Worm (Caenorhabditis elegans) whole organism, late embryonic: ENCODE results near the gene srw-87.

ENCODE experiments used
- C08G9.2 ChIP-seq: sonication (generic microtip); optimal IDR thresholded peaks from 2 replicates; lab custom pipeline; 2016; ENCODE audit warnings: mild to moderate bottlenecking, missing genetic modification characterization, moderate library complexity, missing compliant biosample characterization
- C38D4.7 ChIP-seq: fragments of 200-800 bp; sonication (Bioruptor generic); optimal IDR thresholded peaks from 2 replicates; lab custom pipeline; 2018; ENCODE audit warnings: mild to moderate bottlenecking, missing genetic modification characterization, moderate library complexity, missing compliant biosample characterization
- F13H6.1 ChIP-seq: sonication (generic microtip); optimal IDR thresholded peaks from 2 replicates; lab custom pipeline; 2016; ENCODE audit warnings: missing genetic modification characterization, missing compliant biosample characterization
- K02D7.2 ChIP-seq: sonication (generic microtip); optimal IDR thresholded peaks from 2 replicates; lab custom pipeline; 2017; ENCODE audit warnings: mild to moderate bottlenecking, missing genetic modification characterization, missing compliant biosample characterization
- T23F11.4 ChIP-seq: fragments of 200-800 bp; sonication (Bioruptor generic); optimal IDR thresholded peaks from 2 replicates; lab custom pipeline; 2018; ENCODE audit warnings: mild to moderate bottlenecking, missing genetic modification characterization, missing compliant biosample characterization
- Y22D7AL.16 ChIP-seq: sonication (generic microtip); optimal IDR thresholded peaks from 2 replicates; lab custom pipeline; 2016; ENCODE audit warnings: missing genetic modification characterization, missing compliant biosample characterization
- ama-1 ChIP-seq: fragments of 150-350 bp; optimal IDR thresholded peaks from 2 replicates; lab custom pipeline; 2014
- ceh-14 ChIP-seq: sonication (generic microtip); optimal IDR thresholded peaks from 2 replicates; lab custom pipeline; 2016; ENCODE audit warnings: missing genotype, missing genetic modification characterization, missing compliant biosample characterization
- ceh-18 ChIP-seq: sonication (generic microtip); optimal IDR thresholded peaks from 2 replicates; lab custom pipeline; 2016; ENCODE audit warnings: missing genetic modification characterization, missing compliant biosample characterization
- ceh-19 ChIP-seq: fragments of 200-800 bp; sonication (Bioruptor generic); optimal IDR thresholded peaks from 2 replicates; lab custom pipeline; 2018; ENCODE audit warnings: mild to moderate bottlenecking, missing genetic modification characterization, missing compliant biosample characterization
- ceh-2 ChIP-seq: sonication (generic microtip); optimal IDR thresholded peaks from 2 replicates; lab custom pipeline; 2016; ENCODE audit warnings: missing genotype, missing genetic modification characterization, missing compliant biosample characterization
- ceh-22 ChIP-seq: sonication (generic microtip); optimal IDR thresholded peaks from 2 replicates; lab custom pipeline; 2017; ENCODE audit warnings: missing biosample characterization, missing genetic modification characterization
- ceh-30 ChIP-seq: fragments of 150-350 bp; optimal IDR thresholded peaks from 2 replicates; lab custom pipeline; 2014; ENCODE audit warnings: missing biosample characterization, missing genetic modification characterization
- ceh-31 ChIP-seq: sonication (generic microtip); optimal IDR thresholded peaks from 2 replicates; lab custom pipeline; 2016; ENCODE audit warnings: missing genetic modification characterization, missing compliant biosample characterization
- ceh-34 ChIP-seq: sonication (generic microtip); optimal IDR thresholded peaks from 2 replicates; lab custom pipeline; 2016; ENCODE audit warnings: mild to moderate bottlenecking, missing genetic modification characterization, missing compliant biosample characterization
- ceh-45 ChIP-seq: fragments of 200-800 bp; sonication (Bioruptor generic); IDR thresholded peaks from 2 replicates; pipeline ENCODE4 v1.3.6; 2022; ENCODE audit warnings: missing genetic modification reagents, missing genetic modification characterization, missing compliant biosample characterization
- ceh-6 ChIP-seq: fragments of 200-800 bp; sonication (Bioruptor generic); optimal IDR thresholded peaks from 2 replicates; lab custom pipeline; 2018; ENCODE audit warnings: mild to moderate bottlenecking, missing genetic modification characterization, missing compliant biosample characterization
- ceh-9 ChIP-seq: sonication (generic microtip); optimal IDR thresholded peaks from 2 replicates; lab custom pipeline; 2016; ENCODE audit warnings: mild to moderate bottlenecking, missing genetic modification characterization, inconsistent platforms, missing compliant biosample characterization
- che-1 ChIP-seq: sonication (generic microtip); optimal IDR thresholded peaks from 2 replicates; lab custom pipeline; 2016; ENCODE audit warnings: mild to moderate bottlenecking, missing genetic modification characterization, missing compliant biosample characterization
- dve-1 ChIP-seq: sonication (generic microtip); optimal IDR thresholded peaks from 2 replicates; lab custom pipeline; 2017; ENCODE audit warnings: antibody characterized with exemption, mild to moderate bottlenecking, missing genetic modification characterization, missing compliant biosample characterization
- elt-2 ChIP-seq: sonication (generic microtip); optimal IDR thresholded peaks from 2 replicates; lab custom pipeline; 2016; ENCODE audit warnings: missing genetic modification reagents, missing genetic modification characterization, missing compliant biosample characterization
- elt-4 ChIP-seq: sonication (generic microtip); optimal IDR thresholded peaks from 2 replicates; lab custom pipeline; 2016; ENCODE audit warnings: missing genetic modification characterization, missing compliant biosample characterization
- ets-4 ChIP-seq: sonication (generic microtip); optimal IDR thresholded peaks from 2 replicates; lab custom pipeline; 2016; ENCODE audit warnings: missing genetic modification characterization, missing compliant biosample characterization
- fax-1 ChIP-seq: sonication (generic microtip); optimal IDR thresholded peaks from 2 replicates; lab custom pipeline; 2016; ENCODE audit warnings: missing genotype, missing genetic modification characterization, missing compliant biosample characterization
- fkh-10 ChIP-seq: fragments of 150-350 bp; optimal IDR thresholded peaks from 2 replicates; lab custom pipeline; 2014; ENCODE audit warnings: missing biosample characterization, missing genetic modification reagents, missing genetic modification characterization
- fkh-6 ChIP-seq: sonication (generic microtip); optimal IDR thresholded peaks from 2 replicates; lab custom pipeline; 2016; ENCODE audit warnings: missing genetic modification characterization, missing compliant biosample characterization
- gmeb-2 ChIP-seq: sonication (generic microtip); optimal IDR thresholded peaks from 2 replicates; lab custom pipeline; 2016; ENCODE audit warnings: missing genetic modification characterization, inconsistent platforms, missing compliant biosample characterization
- hlh-15 ChIP-seq: sonication (generic microtip); optimal IDR thresholded peaks from 2 replicates; lab custom pipeline; 2016; ENCODE audit warnings: missing genetic modification characterization, missing compliant biosample characterization
- hlh-30 ChIP-seq: sonication (generic microtip); optimal IDR thresholded peaks from 2 replicates; lab custom pipeline; 2017; ENCODE audit warnings: antibody characterized with exemption, missing genetic modification characterization, missing compliant biosample characterization; ENCODE audit not compliant: insufficient read depth
- hlh-6 ChIP-seq: sonication (generic microtip); optimal IDR thresholded peaks from 2 replicates; lab custom pipeline; 2016; ENCODE audit warnings: missing genotype, missing genetic modification characterization, missing compliant biosample characterization
- hlh-8 ChIP-seq: sonication (generic microtip); optimal IDR thresholded peaks from 2 replicates; lab custom pipeline; 2016; ENCODE audit warnings: missing genotype, missing genetic modification characterization, missing compliant biosample characterization
- nfya-1 ChIP-seq: sonication (generic microtip); optimal IDR thresholded peaks from 2 replicates; lab custom pipeline; 2017; ENCODE audit warnings: missing genetic modification characterization, mild to moderate bottlenecking, missing compliant biosample characterization, antibody characterized with exemption, moderate library complexity
- nhr-11 ChIP-seq: fragments of 150-350 bp; optimal IDR thresholded peaks from 2 replicates; lab custom pipeline; 2014; ENCODE audit warnings: missing biosample characterization, missing genetic modification characterization
- nhr-232 ChIP-seq: sonication (generic microtip); optimal IDR thresholded peaks from 2 replicates; lab custom pipeline; 2016; ENCODE audit warnings: missing genetic modification characterization, missing compliant biosample characterization
- pag-3 ChIP-seq: sonication (generic microtip); optimal IDR thresholded peaks from 2 replicates; lab custom pipeline; 2016; ENCODE audit warnings: missing compliant biosample characterization, missing genetic modification characterization, borderline replicate concordance
- pat-9 ChIP-seq: fragments of 200-800 bp; sonication (Bioruptor generic); optimal IDR thresholded peaks from 2 replicates; lab custom pipeline; 2018; ENCODE audit warnings: mild to moderate bottlenecking, missing genetic modification characterization, moderate library complexity, missing compliant biosample characterization
- pha-2 ChIP-seq: sonication (generic microtip); optimal IDR thresholded peaks from 2 replicates; lab custom pipeline; 2017; ENCODE audit warnings: mild to moderate bottlenecking, missing genetic modification characterization, missing compliant biosample characterization
- pha-4 ChIP-seq: fragments of 150-350 bp; optimal IDR thresholded peaks from 2 replicates; lab custom pipeline; 2018; ENCODE audit warnings: missing biosample characterization, missing genetic modification reagents, missing genetic modification characterization
- pqm-1 ChIP-seq: sonication (generic microtip); optimal IDR thresholded peaks from 2 replicates; lab custom pipeline; 2016; ENCODE audit warnings: missing genetic modification characterization, missing compliant biosample characterization
- pros-1 ChIP-seq: fragments of 150-350 bp; optimal IDR thresholded peaks from 2 replicates; lab custom pipeline; 2014; ENCODE audit warnings: missing biosample characterization, missing genetic modification reagents, missing genetic modification characterization
- ref-2 ChIP-seq: sonication (generic microtip); optimal IDR thresholded peaks from 2 replicates; lab custom pipeline; 2016; ENCODE audit warnings: missing genetic modification characterization, missing compliant biosample characterization
- rnt-1 ChIP-seq: sonication (generic microtip); optimal IDR thresholded peaks from 2 replicates; lab custom pipeline; 2016; ENCODE audit warnings: missing genetic modification characterization, missing compliant biosample characterization
- sox-4 ChIP-seq: sonication (generic microtip); optimal IDR thresholded peaks from 2 replicates; lab custom pipeline; 2017; ENCODE audit warnings: mild to moderate bottlenecking, missing genetic modification characterization, inconsistent platforms, missing compliant biosample characterization
- tbx-2 ChIP-seq: sonication (generic microtip); optimal IDR thresholded peaks from 2 replicates; lab custom pipeline; 2016; ENCODE audit warnings: missing genetic modification characterization, missing compliant biosample characterization
- ttx-3 ChIP-seq: sonication (generic microtip); optimal IDR thresholded peaks from 2 replicates; lab custom pipeline; 2016; ENCODE audit warnings: missing genetic modification reagents, missing genetic modification characterization, missing compliant biosample characterization
- unc-3 ChIP-seq, 2 experiments: fragments of 200-800 bp in 1 of 2; sonication (Bioruptor generic) in 1 of 2; sonication (generic microtip) in 1 of 2; conservative IDR thresholded peaks in 1 of 2; optimal IDR thresholded peaks in 1 of 2; 2 replicates each; pipeline versions ENCODE4 v1.3.6 to Lab custom; 2016 to 2022; ENCODE audit warnings: missing compliant biosample characterization in 2 of 2, missing genetic modification characterization in 2 of 2, missing genetic modification reagents in 1 of 2

Gene srw-87

DNA sequence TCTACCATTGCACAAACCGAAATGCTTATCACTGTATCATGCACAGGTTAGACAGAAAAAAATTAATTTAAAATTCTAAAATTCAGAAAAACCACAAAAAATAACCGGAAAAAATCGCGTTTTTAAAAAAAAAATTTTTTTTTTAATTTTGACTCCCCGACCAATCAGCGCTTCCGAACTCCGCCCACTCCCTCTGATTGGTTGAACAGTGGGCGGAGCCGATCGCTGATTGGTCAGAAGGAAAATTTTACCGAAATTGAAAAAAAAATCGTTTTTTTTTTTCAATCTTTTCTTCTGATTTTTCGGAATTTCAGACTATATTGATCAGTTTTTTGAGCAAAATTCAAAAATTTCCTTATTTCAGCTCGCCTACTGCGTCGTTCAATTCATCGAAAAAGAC, 24.9 kb downstream of the srw-87 start:
- TF ChIP-seq nfya-1 (tag; lab: Kevin White, UChicago): peak; percentile 99
- TF ChIP-seq hlh-6 (tag; lab: Kevin White, UChicago): no peak
- TF ChIP-seq ceh-45: no peak
- TF ChIP-seq hlh-8 (tag; lab: Kevin White, UChicago): no peak

DNA sequence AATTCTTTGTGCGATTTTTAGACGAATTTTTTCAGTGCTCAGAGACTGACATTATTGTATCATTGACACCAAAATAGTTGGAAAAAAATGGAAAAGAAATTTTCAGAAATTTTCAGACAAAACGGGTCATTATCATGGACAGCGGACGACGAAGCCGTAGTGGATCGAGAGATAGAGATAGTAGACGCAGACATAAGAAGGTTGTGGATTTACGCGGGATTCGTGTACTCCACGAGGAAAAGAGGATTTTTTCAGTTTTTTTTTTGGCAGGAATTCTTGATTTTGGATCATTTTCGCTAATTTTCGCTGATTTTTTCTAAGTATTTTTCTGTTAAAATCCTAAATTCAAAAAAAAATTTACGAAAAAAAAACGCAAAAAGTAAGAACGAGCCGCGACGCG, 31.1 kb downstream of the srw-87 start, which contains the start of gene W08G11.3:
Gene W08G11.3, plus strand, starts transcription at position 107 of the 400 bp plus-strand sequence.
- no peak for TF ChIP-seq pqm-1 (tag; lab: Kevin White, UChicago)
- no peak for TF ChIP-seq ets-4 (tag; lab: Kevin White, UChicago)
- no peak for TF ChIP-seq C38D4.7
- no peak for TF ChIP-seq ceh-31 (tag; lab: Kevin White, UChicago)
- no peak for TF ChIP-seq hlh-15 (tag; lab: Kevin White, UChicago)
- TF ChIP-seq ama-1 (lab: Kevin White, UChicago): peak; percentile 53

DNA sequence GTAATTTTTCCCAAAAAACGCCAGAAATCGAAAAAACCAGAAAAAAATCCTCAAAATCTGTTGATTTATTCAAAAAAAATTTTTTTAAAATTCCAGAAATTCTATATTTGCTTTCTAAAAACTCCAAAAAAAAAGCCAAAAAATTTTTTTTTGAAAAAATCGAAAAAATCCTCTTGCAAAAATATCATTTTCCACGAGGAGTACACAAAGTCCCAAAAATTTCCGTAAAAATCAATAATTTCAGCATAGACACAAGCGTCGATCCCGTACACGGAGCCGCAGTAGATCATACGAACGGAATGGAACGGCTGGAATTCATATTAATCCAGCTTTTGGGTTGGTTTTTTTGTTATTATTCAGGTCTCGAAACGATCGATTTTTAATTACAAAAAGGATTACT, 31.7 kb downstream of the srw-87 start:
- TF ChIP-seq nfya-1 (tag; lab: Kevin White, UChicago) (no peak), gmeb-2 (no peak), ceh-14 (tag; lab: Kevin White, UChicago) (no peak), C38D4.7 (no peak), tbx-2 (tag; lab: Kevin White, UChicago) (no peak), ceh-6 (no peak), ttx-3 (no peak), elt-2 (tag; lab: Kevin White, UChicago) (no peak), nhr-11 (tag; lab: Kevin White, UChicago) (no peak), ceh-22 (tag; lab: Kevin White, UChicago) (no peak), hlh-6 (tag; lab: Kevin White, UChicago) (no peak), ceh-2 (tag; lab: Kevin White, UChicago) (no peak), T23F11.4 (GFP tag; lab: Kevin White, UChicago) (no peak), pag-3 (tag; lab: Kevin White, UChicago) (no peak), ceh-18 (no peak), sox-4 (tag; lab: Kevin White, UChicago) (no peak), fax-1 (no peak)

DNA sequence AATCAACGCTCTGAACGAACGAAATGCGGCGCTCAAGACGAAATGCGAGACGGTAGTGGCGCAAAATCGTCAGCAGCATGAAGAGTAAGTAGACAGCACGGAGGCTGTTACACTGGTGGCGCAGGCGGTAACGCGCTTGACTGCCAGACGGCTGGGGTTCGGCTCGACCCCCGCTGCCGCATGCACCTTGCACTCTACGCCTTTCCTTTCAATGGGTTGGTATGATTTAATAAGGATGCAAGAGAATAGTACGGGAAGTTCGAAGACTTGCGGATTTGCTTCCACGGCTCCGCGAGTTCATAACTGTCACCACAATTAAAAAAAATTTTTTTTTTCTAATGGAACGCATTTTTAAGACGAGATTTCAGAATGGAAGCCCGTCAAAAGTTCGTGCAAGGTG, 33.6 kb downstream of the srw-87 start:
- TF ChIP-seq Y22D7AL.16 (tag; lab: Kevin White, UChicago) (peak; percentile 52), pqm-1 (tag; lab: Kevin White, UChicago) (peak; percentile 45), ceh-30 (tag; lab: Kevin White, UChicago) (no peak), K02D7.2 (tag; lab: Kevin White, UChicago) (peak; percentile 35), ama-1 (lab: Kevin White, UChicago) (no peak), che-1 (tag; lab: Kevin White, UChicago) (peak; percentile 64), pros-1 (tag; lab: Kevin White, UChicago) (peak; percentile 72), unc-3 (GFP tag; conservative IDR thresholded peaks at IDR 0.05; lab: Robert Waterston, UW) (peak; percentile 49; the same call in 1 of the 2 replicates), unc-3 (tag; optimal IDR thresholded peaks at IDR 0.05; lab: Kevin White, UChicago) (peak; percentile 35), fkh-6 (tag; lab: Kevin White, UChicago) (peak; percentile 48), fax-1 (peak; percentile 60), nhr-232 (tag; lab: Kevin White, UChicago) (peak; percentile 70), pha-4 (tag; lab: Kevin White, UChicago) (no peak), pha-2 (tag; lab: Kevin White, UChicago) (peak; percentile 78), elt-4 (peak; percentile 81), dve-1 (tag; lab: Kevin White, UChicago) (peak; percentile 48), hlh-30 (tag; lab: Kevin White, UChicago) (peak; percentile 9), ceh-19 (peak; percentile 73), F13H6.1 (tag; lab: Kevin White, UChicago) (peak; percentile 27), ceh-31 (tag; lab: Kevin White, UChicago) (peak; percentile 47), hlh-6 (tag; lab: Kevin White, UChicago) (peak; percentile 73), ceh-18 (peak; percentile 71), ceh-34 (peak; percentile 69), ref-2 (tag; lab: Kevin White, UChicago) (peak; percentile 46), gmeb-2 (peak; percentile 69), C08G9.2 (tag; lab: Kevin White, UChicago) (peak; percentile 58), fkh-10 (no peak), rnt-1 (tag; lab: Kevin White, UChicago) (peak; percentile 61), pat-9 (peak; percentile 65), ceh-9 (tag; lab: Kevin White, UChicago) (peak; percentile 12)
